Fruit fly (Drosophila melanogaster) whole organism, prepupa: ENCODE measurements around the gene RNaseX25.

ENCODE experiments used
- CG10631 ChIP-seq: fragments of 200-800 bp; sonication (Bioruptor generic); optimal IDR thresholded peaks from 2 replicates; lab custom pipeline; 2016; ENCODE audit warnings: missing biosample characterization, missing genetic modification characterization
- CG10669 ChIP-seq: fragments of 200-800 bp; sonication (Bioruptor generic); optimal IDR thresholded peaks from 3 replicates; lab custom pipeline; 2018; ENCODE audit warnings: missing biosample characterization, mild to moderate bottlenecking, missing genetic modification characterization, moderate library complexity
- CG1621 ChIP-seq: fragments of 200-800 bp; sonication (Bioruptor generic); optimal IDR thresholded peaks from 3 replicates; lab custom pipeline; 2018; ENCODE audit warnings: missing biosample characterization, mild to moderate bottlenecking, missing genetic modification characterization
- CG3032 ChIP-seq: fragments of 200-800 bp; optimal IDR thresholded peaks from 2 replicates; lab custom pipeline; 2019; ENCODE audit warnings: missing biosample characterization, mild to moderate bottlenecking, missing genetic modification characterization, moderate library complexity
- CG31627 ChIP-seq: fragments of 200-800 bp; sonication (Bioruptor generic); optimal IDR thresholded peaks from 3 replicates; lab custom pipeline; 2016; ENCODE audit warnings: missing biosample characterization, missing genetic modification characterization
- CG3919 ChIP-seq: fragments of 200-800 bp; sonication (Bioruptor generic); optimal IDR thresholded peaks from 3 replicates; lab custom pipeline; 2016; ENCODE audit warnings: missing biosample characterization, missing genetic modification characterization
- CG6163 ChIP-seq: fragments of 200-800 bp; sonication (Bioruptor generic); IDR thresholded peaks from 3 replicates; pipeline ENCODE4 v1.3.6; 2022; ENCODE audit warnings: missing biosample characterization, missing genetic modification characterization
- CG6276 ChIP-seq: fragments of 200-800 bp; sonication (Bioruptor generic); optimal IDR thresholded peaks from 2 replicates; lab custom pipeline; 2017; ENCODE audit warnings: missing biosample characterization, mild to moderate bottlenecking, missing genetic modification characterization
- CG6854 ChIP-seq: fragments of 200-800 bp; sonication (Bioruptor generic); optimal IDR thresholded peaks from 2 replicates; lab custom pipeline; 2017; ENCODE audit warnings: missing biosample characterization, mild to moderate bottlenecking, missing genetic modification characterization
- CG8119 ChIP-seq: fragments of 200-800 bp; sonication (Bioruptor generic); IDR thresholded peaks from 3 replicates; pipeline ENCODE4 v1.3.6; 2022; ENCODE audit warnings: missing biosample characterization, missing genetic modification characterization
- CG8319 ChIP-seq: fragments of 200-800 bp; sonication (Bioruptor generic); optimal IDR thresholded peaks from 3 replicates; lab custom pipeline; 2016; ENCODE audit warnings: missing biosample characterization, missing genetic modification characterization
- CG8632 ChIP-seq: fragments of 200-800 bp; sonication (Bioruptor generic); optimal IDR thresholded peaks from 3 replicates; lab custom pipeline; 2016; ENCODE audit warnings: missing biosample characterization, missing genetic modification characterization
- CG9139 ChIP-seq: fragments of 200-800 bp; sonication (Bioruptor generic); optimal IDR thresholded peaks from 3 replicates; lab custom pipeline; 2017; ENCODE audit warnings: missing biosample characterization, mild to moderate bottlenecking, missing genetic modification characterization
- Eip78C ChIP-seq: fragments of 200-800 bp; sonication (Bioruptor generic); peaks from one replicate; lab custom pipeline; 2016; ENCODE audit warnings: missing biosample characterization, missing genetic modification characterization
- Eip93F ChIP-seq: fragments of 200-800 bp; sonication (Bioruptor generic); optimal IDR thresholded peaks from 2 replicates; lab custom pipeline; 2016; ENCODE audit warnings: missing biosample characterization, mild to moderate bottlenecking, missing genetic modification characterization
- Gug ChIP-seq: fragments of 200-800 bp; sonication (Bioruptor generic); IDR thresholded peaks from 2 replicates; pipeline ENCODE4 v1.3.6; 2022; ENCODE audit warnings: missing biosample characterization, missing genetic modification characterization
- Hr38 ChIP-seq: sonication (Bioruptor generic); optimal IDR thresholded peaks from 2 replicates; lab custom pipeline; 2016; ENCODE audit warnings: missing biosample characterization, missing genetic modification characterization
- Hr4 ChIP-seq: fragments of 200-800 bp; sonication (Bioruptor generic); optimal IDR thresholded peaks from 3 replicates; lab custom pipeline; 2016; ENCODE audit warnings: missing biosample characterization, missing genetic modification characterization
- Met ChIP-seq: fragments of 200-800 bp; sonication (Bioruptor generic); optimal IDR thresholded peaks from 3 replicates; lab custom pipeline; 2016; ENCODE audit warnings: missing biosample characterization, missing genetic modification characterization
- Smox ChIP-seq: fragments of 200-800 bp; sonication (Bioruptor generic); optimal IDR thresholded peaks from 3 replicates; lab custom pipeline; 2016; ENCODE audit warnings: missing biosample characterization, missing genetic modification characterization
- Sox102F ChIP-seq: fragments of 200-800 bp; sonication (Bioruptor generic); optimal IDR thresholded peaks from 2 replicates; lab custom pipeline; 2016; ENCODE audit warnings: missing biosample characterization, mild to moderate bottlenecking, missing genetic modification characterization
- Sox14 ChIP-seq: fragments of 200-800 bp; sonication (Bioruptor generic); optimal IDR thresholded peaks from 3 replicates; lab custom pipeline; 2016; ENCODE audit warnings: missing biosample characterization, missing genetic modification characterization
- Sox15 ChIP-seq: fragments of 200-800 bp; sonication (Bioruptor generic); optimal IDR thresholded peaks from 3 replicates; lab custom pipeline; 2016; ENCODE audit warnings: missing biosample characterization, missing genetic modification characterization
- achi ChIP-seq: fragments of 200-800 bp; sonication (Bioruptor generic); optimal IDR thresholded peaks from 3 replicates; lab custom pipeline; 2016; ENCODE audit warnings: missing biosample characterization, missing genetic modification characterization
- acj6 ChIP-seq: fragments of 200-800 bp; sonication (Bioruptor generic); optimal IDR thresholded peaks from 3 replicates; lab custom pipeline; 2016; ENCODE audit warnings: missing biosample characterization, missing genetic modification characterization
- cyc ChIP-seq: fragments of 200-800 bp; sonication (Bioruptor generic); optimal IDR thresholded peaks from 3 replicates; lab custom pipeline; 2016; ENCODE audit warnings: missing biosample characterization, missing genetic modification characterization
- dsx ChIP-seq: fragments of 200-800 bp; optimal IDR thresholded peaks from 3 replicates; lab custom pipeline; 2019; ENCODE audit warnings: missing biosample characterization, mild to moderate bottlenecking, missing genetic modification characterization, moderate library complexity; ENCODE audit not compliant: poor library complexity, severe bottlenecking
- esn ChIP-seq: fragments of 200-800 bp; sonication (Bioruptor generic); optimal IDR thresholded peaks from 2 replicates; lab custom pipeline; 2016; ENCODE audit warnings: missing biosample characterization, mild to moderate bottlenecking, missing genetic modification characterization, moderate library complexity
- fd59A ChIP-seq: fragments of 200-800 bp; sonication (Bioruptor generic); optimal IDR thresholded peaks from 2 replicates; lab custom pipeline; 2017; ENCODE audit warnings: missing biosample characterization, mild to moderate bottlenecking, missing genetic modification characterization, missing genetic modification reagents
- fd85E ChIP-seq: fragments of 200-800 bp; sonication (Bioruptor generic); optimal IDR thresholded peaks from 3 replicates; lab custom pipeline; 2016; ENCODE audit warnings: missing biosample characterization, missing genetic modification characterization
- fkh ChIP-seq: fragments of 200-800 bp; sonication (Bioruptor generic); optimal IDR thresholded peaks from 3 replicates; lab custom pipeline; 2017; ENCODE audit warnings: missing biosample characterization, mild to moderate bottlenecking, missing genetic modification characterization, moderate library complexity
- pdm3 ChIP-seq: fragments of 200-800 bp; sonication (Bioruptor generic); optimal IDR thresholded peaks from 3 replicates; lab custom pipeline; 2016; ENCODE audit warnings: missing biosample characterization, missing genetic modification characterization
- salr ChIP-seq, 2 experiments: fragments of 200-800 bp; sonication (Bioruptor generic); optimal IDR thresholded peaks; 3 replicates each; lab custom pipeline; 2016 to 2018; ENCODE audit warnings: missing biosample characterization in 2 of 2, missing genetic modification characterization in 2 of 2, mild to moderate bottlenecking in 1 of 2
- topi ChIP-seq: fragments of 200-800 bp; sonication (Bioruptor generic); optimal IDR thresholded peaks from 3 replicates; lab custom pipeline; 2016; ENCODE audit warnings: missing biosample characterization, missing genetic modification characterization
- vri ChIP-seq: fragments of 200-800 bp; sonication (Bioruptor generic); optimal IDR thresholded peaks from 3 replicates; lab custom pipeline; 2016; ENCODE audit warnings: missing biosample characterization, mild to moderate bottlenecking, missing genetic modification characterization

The RNaseX25 gene

dm6 chr3L:7943046-7943445 lies 27.3 kb upstream of the RNaseX25 start:
- TF ChIP-seq fkh (GFP tag; lab: Kevin White, UChicago) (peak; percentile 58), Eip78C (GFP tag; lab: Kevin White, UChicago) (peak; percentile 61), esn (peak; percentile 23), CG10631 (GFP tag; lab: Kevin White, UChicago) (no peak), topi (GFP tag; lab: Kevin White, UChicago) (no peak), Gug (no peak)

DNA sequence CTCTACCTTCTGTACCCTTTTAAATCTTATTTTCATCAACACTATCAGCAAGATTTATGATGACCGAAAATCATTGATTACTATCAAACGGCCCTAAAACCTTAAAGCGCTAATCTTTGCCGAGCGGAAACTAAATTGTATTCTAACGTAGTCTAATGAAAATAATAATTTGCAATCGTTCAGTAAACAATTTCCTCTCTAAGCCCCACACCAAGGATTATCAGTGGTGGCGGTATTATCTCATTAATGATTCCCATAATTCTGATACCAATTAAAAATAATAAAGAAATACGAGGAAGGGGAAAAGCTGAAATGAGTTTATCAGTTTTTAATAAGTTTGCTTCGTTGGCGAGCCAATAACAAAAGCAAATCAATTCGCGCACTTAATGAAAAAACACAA lies 26.4 kb upstream of the RNaseX25 start:
- TF ChIP-seq CG3919 (GFP tag; lab: Kevin White, UChicago) (no peak), salr (GFP tag; optimal IDR thresholded peaks at IDR 0.05; lab: Kevin White, UChicago) (no peak), Sox15 (no peak), Eip78C (GFP tag; lab: Kevin White, UChicago) (peak; percentile 27), Smox (GFP tag; lab: Kevin White, UChicago) (no peak), Hr4 (no peak), pdm3 (GFP tag; lab: Kevin White, UChicago) (no peak), CG3032 (no peak), CG6276 (GFP tag; lab: Kevin White, UChicago) (no peak), CG6163 (GFP tag; lab: Robert Waterston, UW) (no peak), vri (peak; percentile 17), CG9139 (GFP tag; lab: Kevin White, UChicago) (no peak)

DNA sequence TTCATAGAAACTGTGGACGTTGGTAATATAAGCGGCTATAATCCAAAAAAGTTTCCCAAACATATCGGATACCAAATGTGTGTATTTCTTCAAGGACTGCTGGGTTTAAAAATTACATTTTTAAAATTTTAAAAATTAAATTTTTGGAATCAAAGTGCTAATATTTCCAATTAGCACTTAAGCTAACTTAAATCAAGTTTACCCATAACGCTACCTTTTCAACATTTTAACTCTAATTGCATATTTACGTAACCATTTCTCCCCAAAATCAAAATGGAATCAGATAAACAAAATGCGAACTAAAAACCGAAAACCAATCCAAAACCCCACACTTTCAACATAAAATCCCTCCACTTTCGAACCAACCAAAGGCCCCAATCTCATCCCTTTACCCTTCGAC lies 24.2 kb upstream of the RNaseX25 start, which contains the start of gene CG43880:
Gene CG43880 (minus strand): TSS at position 101 of the 400 bp plus-strand sequence.
- TF ChIP-seq CG8319: no peak

dm6 chr3L:7947880-7948286 lies 22.5 kb upstream of the RNaseX25 start, which contains the start of gene exex:
TSS of gene exex (plus strand) at chr3L:7948186.
- TF ChIP-seq Hr4: no peak
- peak; percentile 10 for TF ChIP-seq Sox14
- peak; percentile 34 for TF ChIP-seq vri
- peak; percentile 16 for TF ChIP-seq fkh (GFP tag; lab: Kevin White, UChicago)
- no peak for TF ChIP-seq fd59A (GFP tag; lab: Kevin White, UChicago)
- TF ChIP-seq Eip78C (GFP tag; lab: Kevin White, UChicago): peak; percentile 51

DNA sequence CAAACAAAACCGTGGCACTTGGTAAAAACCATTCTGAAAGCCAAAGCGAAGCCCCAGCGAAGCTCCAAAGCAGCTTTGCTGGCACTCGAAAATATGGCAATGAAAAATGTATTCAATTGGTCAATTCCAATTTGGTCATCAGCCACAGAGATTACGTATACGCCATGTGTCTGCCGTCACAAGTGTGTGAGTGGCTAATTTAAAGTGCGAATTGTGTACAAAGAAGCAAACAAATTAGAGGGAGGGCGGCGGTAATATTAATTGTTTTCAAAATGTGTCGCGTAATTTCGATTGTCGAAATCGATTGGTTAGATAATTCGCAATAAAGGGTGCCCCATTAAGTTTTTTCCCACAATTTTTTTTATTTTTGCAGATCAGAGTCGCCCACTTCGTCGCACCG lies 20.6 kb upstream of the RNaseX25 start:
- TF ChIP-seq dsx (GFP tag; lab: Kevin White, UChicago): no peak
- TF ChIP-seq vri: peak; percentile 75
- TF ChIP-seq Smox (GFP tag; lab: Kevin White, UChicago): no peak
- TF ChIP-seq Met (GFP tag; lab: Kevin White, UChicago): no peak

DNA sequence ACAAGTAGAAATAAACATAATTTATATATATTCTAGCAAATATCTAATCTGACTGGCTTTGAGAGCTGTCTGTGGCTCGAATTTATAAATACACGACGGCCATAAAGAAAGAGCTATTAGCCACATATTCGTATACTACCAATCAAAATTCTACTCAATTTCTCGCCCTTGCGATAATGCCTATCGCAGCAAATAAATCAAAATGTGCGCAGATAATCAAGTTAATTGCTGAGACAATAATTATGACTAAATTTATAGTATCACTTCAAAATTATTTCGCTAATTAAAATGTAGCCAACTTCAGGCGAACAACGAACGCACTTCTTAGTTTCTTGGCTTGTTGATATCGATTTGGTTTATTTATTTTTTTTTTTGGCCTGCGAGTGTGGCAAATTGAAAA lies 18.5 kb upstream of the RNaseX25 start:
- no peak for TF ChIP-seq esn
- TF ChIP-seq vri: peak; percentile 68
- TF ChIP-seq, all 60 proteins: peak for 1

- TF ChIP-seq CG10669 (GFP tag; lab: Kevin White, UChicago) (no peak), CG6163 (GFP tag; lab: Robert Waterston, UW) (no peak), CG31627 (GFP tag; lab: Kevin White, UChicago) (no peak), Sox102F (no peak), CG8119 (GFP tag; lab: Robert Waterston, UW) (no peak), vri (no peak), Eip93F (GFP tag; lab: Kevin White, UChicago) (no peak), cyc (GFP tag; lab: Kevin White, UChicago) (no peak), CG6854 (no peak), CG8632 (GFP tag; lab: Kevin White, UChicago) (no peak), fd85E (GFP tag; lab: Kevin White, UChicago) (no peak), acj6 (GFP tag; lab: Kevin White, UChicago) (no peak), Hr4 (no peak), Met (GFP tag; lab: Kevin White, UChicago) (no peak), CG1621 (tag; lab: Kevin White, UChicago) (no peak), Hr38 (GFP tag; lab: Kevin White, UChicago) (no peak), CG3032 (no peak), fd59A (GFP tag; lab: Kevin White, UChicago) (no peak), achi (GFP tag; lab: Kevin White, UChicago) (no peak)
These were observed 17.8 kb upstream of the RNaseX25 start for dm6 chr3L:7952560-7952959.
